Worm (Caenorhabditis elegans): ENCODE measurements around the gene F36G9.13.
A peak's percentile ranks its signal among the peaks of the same experiment; 100 is the strongest.

The F36G9.13 gene

DNA sequence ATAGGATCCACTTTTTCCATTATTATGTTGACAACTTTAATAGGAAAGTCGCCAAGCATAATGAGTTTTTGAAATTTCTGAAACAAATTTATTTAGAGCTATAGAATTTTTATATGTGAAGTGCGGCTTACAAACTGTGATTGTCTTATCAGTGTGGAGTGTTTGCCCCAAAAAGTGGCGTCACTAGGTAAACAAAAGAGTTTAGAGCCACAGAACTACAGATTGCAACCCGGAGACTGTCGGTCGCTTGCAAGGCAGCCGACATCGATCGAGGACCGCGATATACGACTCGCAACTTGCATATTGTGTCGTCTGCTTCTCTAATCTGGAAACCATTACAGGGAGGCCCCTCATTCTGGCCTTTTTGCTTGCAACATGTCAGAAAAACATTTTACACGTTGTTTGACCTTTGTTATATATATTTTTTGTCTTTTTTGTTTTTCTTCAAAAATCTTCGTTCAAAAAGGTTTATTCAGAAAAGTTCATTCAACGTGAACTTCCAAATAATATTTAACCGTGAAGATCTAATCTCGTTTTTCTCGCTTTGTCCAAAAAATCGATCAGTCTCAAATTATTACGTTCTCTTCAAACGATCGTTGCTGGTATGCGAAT lies at the start of gene F36G9.13, which contains the start of gene fbxa-99:
Gene F36G9.13 (plus strand): TSS at position 562 of the 612 bp plus-strand sequence.
Gene fbxa-99 (minus strand): TSS at position 122 of the 612 bp plus-strand sequence.
- TF ChIP-seq nhr-28 (tag; optimal IDR thresholded peaks at IDR 0.05) (no peak), zip-4 (GFP tag; optimal IDR thresholded peaks at IDR 0.05) (no peak), elt-2 (tag; optimal IDR thresholded peaks at IDR 0.05) (peak; percentile 72), lin-35 (GFP tag; optimal IDR thresholded peaks at IDR 0.05) (peak in 1 of 2 experiments; percentile 12), snpc-4 (tag; optimal IDR thresholded peaks at IDR 0.05) (peak; percentile 67)

DNA sequence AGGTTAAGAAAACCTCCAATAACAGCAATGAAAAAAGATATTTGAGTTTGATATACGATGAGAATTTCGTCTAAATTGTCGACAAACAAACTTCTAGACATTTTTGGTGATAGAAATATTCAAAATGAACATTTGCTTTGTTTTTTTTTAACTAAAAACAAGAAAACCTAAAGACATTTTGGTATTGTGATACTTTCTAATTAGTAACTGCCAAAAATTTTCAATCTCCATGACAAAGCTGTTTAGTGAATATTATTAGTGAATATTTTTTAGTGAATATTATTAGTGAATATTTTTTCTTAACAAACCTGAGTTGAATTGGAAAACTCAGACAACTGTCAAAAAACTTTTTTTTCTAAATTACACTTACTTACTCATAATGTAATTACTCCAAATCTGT lies 42.8 kb upstream of the F36G9.13 start, which contains the start of gene srw-55:
Gene srw-55 (minus strand): TSS at position 101 of the 400 bp plus-strand sequence.
- no peak for TF ChIP-seq lir-3 (tag; optimal IDR thresholded peaks at IDR 0.05; ENCODE audit: poor library complexity)
- no peak for TF ChIP-seq nhr-76 (tag; optimal IDR thresholded peaks at IDR 0.05)
- TF ChIP-seq jun-1 (tag; optimal IDR thresholded peaks at IDR 0.05) = no peak
- no peak for TF ChIP-seq C04F5.9 (tag; optimal IDR thresholded peaks at IDR 0.05)
- TF ChIP-seq lin-13 (GFP tag; optimal IDR thresholded peaks at IDR 0.05) = no peak

DNA sequence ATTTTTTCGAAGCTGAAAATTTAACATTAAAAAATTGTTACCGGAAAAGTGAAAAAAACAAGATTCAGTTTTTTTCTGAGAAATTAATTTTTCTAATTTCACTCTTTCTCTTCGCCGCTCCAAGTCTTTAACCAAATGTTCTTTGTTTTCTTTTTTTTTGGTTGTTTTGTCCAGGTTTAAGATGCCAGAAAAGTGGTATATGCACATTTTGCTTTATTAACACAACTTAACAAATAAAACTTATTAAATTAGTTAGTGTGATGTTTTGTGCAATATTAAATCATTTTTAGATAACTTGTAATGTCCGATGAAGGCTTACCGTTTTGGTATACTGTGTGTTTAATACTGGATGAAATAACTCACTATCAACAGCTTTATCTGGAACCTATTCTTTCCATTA lies 40.0 kb upstream of the F36G9.13 start, which contains the start of gene srw-53:
Gene srw-53 (plus strand): TSS at position 301 of the 400 bp plus-strand sequence.
- no peak for TF ChIP-seq nhr-12 (tag; optimal IDR thresholded peaks at IDR 0.05)
- no peak for TF ChIP-seq sup-37 (GFP tag; optimal IDR thresholded peaks at IDR 0.05)
- no peak for TF ChIP-seq ceh-88 (GFP tag; IDR thresholded peaks at IDR 0.05)
- no peak for TF ChIP-seq pag-3 (tag; optimal IDR thresholded peaks at IDR 0.05; ENCODE audit: borderline replicate concordance, insufficient read depth)
- TF ChIP-seq ztf-4 (tag; optimal IDR thresholded peaks at IDR 0.05) = no peak
- no peak for TF ChIP-seq fos-1 (tag; optimal IDR thresholded peaks at IDR 0.05)
- no peak for TF ChIP-seq nhr-237 (tag; optimal IDR thresholded peaks at IDR 0.05)
- no peak for TF ChIP-seq fkh-8 (tag; optimal IDR thresholded peaks at IDR 0.05)
- TF ChIP-seq blmp-1 (tag; optimal IDR thresholded peaks at IDR 0.05) = no peak
- TF ChIP-seq unc-130 (tag; optimal IDR thresholded peaks at IDR 0.05) = no peak
- no peak for TF ChIP-seq fkh-4 (tag; optimal IDR thresholded peaks at IDR 0.05; ENCODE audit: borderline replicate concordance)

DNA sequence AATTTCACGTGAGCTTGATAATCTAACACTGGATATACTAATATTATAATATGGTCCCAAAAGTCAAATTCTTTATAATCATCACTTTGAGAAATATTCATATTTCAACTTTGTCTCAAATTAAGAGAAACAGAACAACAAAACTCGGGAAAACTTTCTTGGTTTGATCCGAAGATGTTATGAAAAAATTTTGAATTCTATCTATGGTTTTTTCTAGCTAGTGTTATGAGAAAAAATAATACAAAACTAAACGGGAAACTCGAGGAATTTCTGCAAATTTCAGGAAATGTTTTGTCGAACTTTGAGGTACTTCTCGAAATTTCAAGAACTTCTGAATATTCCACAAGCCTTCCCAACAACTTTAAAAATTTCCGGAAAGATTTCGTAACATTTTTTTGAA lies 32.2 kb upstream of the F36G9.13 start, which contains the start of gene srw-59:
Gene srw-59 (minus strand): TSS at position 101 of the 400 bp plus-strand sequence.
- TF ChIP-seq hlh-4 (tag; optimal IDR thresholded peaks at IDR 0.05) = no peak

DNA sequence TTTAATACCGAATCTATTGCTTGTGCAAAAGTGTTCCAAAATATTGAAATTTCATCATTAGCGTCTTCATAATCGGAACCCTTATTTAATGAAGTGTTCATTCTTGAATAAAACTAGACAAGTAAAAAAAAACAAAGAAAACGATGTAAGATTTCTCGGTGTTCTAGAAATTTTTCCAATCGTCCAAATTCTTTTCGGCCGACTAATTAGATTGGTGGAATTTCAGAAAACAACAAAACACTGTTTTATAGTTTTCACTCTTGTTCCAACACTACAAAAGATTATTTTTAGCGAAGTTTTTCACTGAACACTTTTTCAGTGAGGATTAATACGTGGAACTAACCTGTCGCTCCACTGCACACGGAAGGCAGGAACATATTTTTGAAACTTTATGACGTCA lies 30.3 kb upstream of the F36G9.13 start, which contains the start of gene srw-56:
Gene srw-56 (minus strand): TSS at position 101 of the 400 bp plus-strand sequence.
- no peak for TF ChIP-seq efl-1 (optimal IDR thresholded peaks at IDR 0.05)
- peak in 1 of 2 experiments; percentile 61 for TF ChIP-seq efl-1 (GFP tag; optimal IDR thresholded peaks at IDR 0.05 in 1 of 2)
- no peak for TF ChIP-seq vab-15 (tag; optimal IDR thresholded peaks at IDR 0.05)

DNA sequence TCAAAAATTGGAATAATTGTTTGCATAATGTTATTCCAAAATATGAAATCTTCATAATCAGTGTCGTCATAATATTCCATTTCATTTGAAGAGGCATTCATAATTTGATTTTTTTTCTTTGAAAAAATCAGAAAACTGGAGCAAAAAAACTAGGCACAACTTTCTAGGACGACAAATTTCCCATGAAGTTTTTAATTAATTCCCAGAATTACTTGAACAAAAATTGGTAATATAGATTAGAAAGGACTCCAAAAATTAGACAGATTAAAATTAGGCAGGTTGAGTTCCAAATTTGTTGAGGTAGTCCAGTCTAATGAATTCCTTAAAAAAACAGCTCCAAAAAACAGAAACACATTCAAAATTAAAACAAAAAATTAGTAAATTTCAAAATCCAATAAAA lies 28.2 kb upstream of the F36G9.13 start, which contains the start of gene srw-57:
Gene srw-57 (minus strand): TSS at position 101 of the 400 bp plus-strand sequence.
- no peak for TF ChIP-seq lin-15B (tag; optimal IDR thresholded peaks at IDR 0.05)
- TF ChIP-seq zag-1 (tag; optimal IDR thresholded peaks at IDR 0.05) = no peak
- no peak for TF ChIP-seq ceh-8 (GFP tag; optimal IDR thresholded peaks at IDR 0.05)
- no peak for TF ChIP-seq tlp-1 (tag; optimal IDR thresholded peaks at IDR 0.05)
- TF ChIP-seq unc-86 (tag; optimal IDR thresholded peaks at IDR 0.05) = no peak
- TF ChIP-seq hlh-17 (GFP tag; optimal IDR thresholded peaks at IDR 0.05; ENCODE audit: borderline replicate concordance) = no peak

Measured in whole organism, L1 larva.